Worm (Caenorhabditis elegans): Measurements from ENCODE around the gene F56D2.5.

DNA sequence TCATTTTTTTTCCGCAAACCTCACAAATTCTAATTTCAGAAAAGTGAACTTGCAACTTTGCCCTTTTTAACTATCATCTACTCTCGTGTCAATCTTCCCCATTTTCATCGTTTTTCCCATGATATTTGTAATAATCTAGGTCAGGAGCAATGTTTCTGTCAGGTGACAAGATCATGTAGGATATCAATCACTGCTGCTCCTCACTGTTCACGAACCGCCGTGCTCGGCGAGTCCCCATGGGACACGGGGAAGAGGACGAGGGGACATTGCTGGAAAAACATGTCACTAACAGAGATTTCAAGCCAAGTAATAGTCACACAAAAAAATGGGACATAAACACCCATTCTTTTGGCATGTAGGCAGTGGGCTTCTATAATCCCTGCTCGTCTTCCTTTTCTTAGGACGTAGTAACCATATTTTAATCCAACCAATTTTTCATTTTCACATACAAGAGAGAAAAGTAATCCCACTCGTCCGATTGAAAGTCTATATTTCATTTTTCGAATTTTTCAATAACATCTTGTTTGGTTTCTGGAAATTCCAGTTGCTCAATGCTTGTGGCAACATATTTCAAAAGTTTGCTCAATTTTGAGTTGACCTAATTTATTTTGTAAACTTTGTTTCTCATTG lies 10.3 kb downstream of the F56D2.5 start:
- TF ChIP-seq ztf-11 (tag; optimal IDR thresholded peaks at IDR 0.05) (no peak), ZK546.5 (tag; optimal IDR thresholded peaks at IDR 0.05) (no peak), mml-1 (tag; optimal IDR thresholded peaks at IDR 0.05) (no peak), snpc-4 (tag; optimal IDR thresholded peaks at IDR 0.05) (no peak), jun-1 (tag; optimal IDR thresholded peaks at IDR 0.05) (no peak), aly-2 (tag; optimal IDR thresholded peaks at IDR 0.05) (no peak), ceh-16 (tag; optimal IDR thresholded peaks at IDR 0.05) (no peak), nhr-28 (tag; optimal IDR thresholded peaks at IDR 0.05) (no peak), fkh-2 (tag; optimal IDR thresholded peaks at IDR 0.05) (no peak)
